Worm (Caenorhabditis elegans) whole organism, L3 larva: ENCODE results near the gene suf-1.
A peak's percentile ranks its signal among the peaks of the same experiment; 100 is the strongest.

Experiments
- ZK546.5 ChIP-seq: sonication (generic microtip); optimal IDR thresholded peaks from 2 replicates; lab custom pipeline; 2017; ENCODE audit warnings: missing biosample characterization, missing genetic modification characterization
- ama-1 ChIP-seq: fragments of 150-350 bp; optimal IDR thresholded peaks from 2 replicates; lab custom pipeline; 2018
- ceh-16 ChIP-seq: sonication (generic microtip); optimal IDR thresholded peaks from 2 replicates; lab custom pipeline; 2017; ENCODE audit warnings: missing biosample characterization, missing genetic modification characterization
- ceh-28 ChIP-seq: fragments of 150-350 bp; optimal IDR thresholded peaks from 2 replicates; lab custom pipeline; 2014; ENCODE audit warnings: missing biosample characterization, missing genetic modification reagents, missing genetic modification characterization
- egl-27 ChIP-seq: sonication (generic microtip); optimal IDR thresholded peaks from 4 replicates; lab custom pipeline; 2017; ENCODE audit warnings: missing biosample characterization, missing genetic modification reagents, missing genetic modification characterization
- elt-3 ChIP-seq, 3 experiments: fragments of 150-350 bp in 1 of 3; sonication (generic microtip) in 2 of 3; optimal IDR thresholded peaks; 2 replicates in 2 of 3; 4 replicates in 1 of 3; lab custom pipeline; 2014 to 2017; ENCODE audit warnings: missing biosample characterization in 3 of 3, missing genetic modification characterization in 3 of 3
- mdl-1 ChIP-seq: fragments of 150-350 bp; optimal IDR thresholded peaks from 2 replicates; lab custom pipeline; 2014; ENCODE audit warnings: missing biosample characterization, missing genetic modification characterization
- mml-1 ChIP-seq: fragments of 150-350 bp; sonication (generic microtip); optimal IDR thresholded peaks from 3 replicates; lab custom pipeline; 2014; ENCODE audit warnings: missing biosample characterization, missing genetic modification characterization
- nhr-11 ChIP-seq: fragments of 150-350 bp; optimal IDR thresholded peaks from 2 replicates; lab custom pipeline; 2014; ENCODE audit warnings: missing biosample characterization, missing genetic modification characterization
- pha-4 ChIP-seq: fragments of 150-350 bp; optimal IDR thresholded peaks from 2 replicates; lab custom pipeline; 2014; ENCODE audit warnings: missing biosample characterization, missing genetic modification reagents, missing genetic modification characterization
- skn-1 ChIP-seq: fragments of 150-350 bp; optimal IDR thresholded peaks from 2 replicates; lab custom pipeline; 2014; ENCODE audit warnings: missing biosample characterization, missing genetic modification characterization
- snpc-4 ChIP-seq: fragments of 150-350 bp; optimal IDR thresholded peaks from 2 replicates; lab custom pipeline; 2014; ENCODE audit warnings: missing biosample characterization, missing genetic modification characterization
- ztf-11 ChIP-seq: fragments of 150-350 bp; optimal IDR thresholded peaks from 2 replicates; lab custom pipeline; 2014; ENCODE audit warnings: missing biosample characterization, missing genetic modification characterization

DNA sequence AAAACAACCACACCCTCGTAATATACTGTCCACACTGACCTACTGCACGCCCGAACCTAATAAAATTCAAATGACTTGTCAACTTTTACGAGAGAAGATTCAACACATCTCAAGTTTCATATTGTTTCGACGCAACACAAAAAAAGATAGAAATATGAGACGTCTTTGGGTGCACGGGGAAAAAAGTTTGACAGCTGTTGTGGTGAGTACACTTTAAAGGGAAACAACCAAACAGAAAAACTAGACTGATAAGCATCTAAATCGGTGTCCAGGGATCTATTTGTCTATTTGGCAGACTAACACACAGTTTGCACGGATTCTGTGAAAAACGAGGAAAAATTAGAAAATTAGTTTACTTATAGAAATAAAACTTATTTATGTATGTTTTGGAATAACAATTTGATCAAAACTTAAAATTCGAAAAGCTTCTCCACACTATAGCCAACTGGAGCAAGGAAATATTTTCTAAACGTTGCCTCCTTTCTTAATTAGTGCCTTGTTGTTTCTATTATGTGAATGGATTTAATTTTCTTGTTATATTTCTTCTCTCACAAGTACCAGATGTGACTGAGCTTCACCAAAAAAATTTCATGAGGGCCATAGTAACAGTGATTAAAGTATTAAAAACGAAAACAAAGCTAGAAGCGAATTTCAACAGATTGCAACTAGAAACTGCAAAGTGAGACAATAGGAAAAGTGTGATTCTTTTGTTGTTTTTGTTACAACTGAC lies 40.1 kb downstream of the suf-1 start:
- no peak for TF ChIP-seq ZK546.5
- TF ChIP-seq mml-1 (tag; lab: Kevin White, UChicago) = no peak
- TF ChIP-seq egl-27 (tag; lab: Kevin White, UChicago) = no peak
- no peak for TF ChIP-seq snpc-4 (tag; lab: Kevin White, UChicago)
- TF ChIP-seq pha-4 (tag; lab: Kevin White, UChicago) = peak; percentile 20
- no peak for TF ChIP-seq skn-1 (tag; lab: Kevin White, UChicago)
- TF ChIP-seq ama-1 (lab: Kevin White, UChicago) = no peak
- TF ChIP-seq mdl-1 (tag; lab: Kevin White, UChicago) = no peak
- no peak for TF ChIP-seq ztf-11
- no peak for TF ChIP-seq elt-3 (tag; optimal IDR thresholded peaks at IDR 0.05; lab: Kevin White, UChicago)
- no peak for TF ChIP-seq nhr-11
- TF ChIP-seq ceh-16 (tag; lab: Kevin White, UChicago) = no peak
- no peak for TF ChIP-seq ceh-28
